5 fruit fly cellular contexts compared by ENCODE assay signal in the genomic region with DNA sequence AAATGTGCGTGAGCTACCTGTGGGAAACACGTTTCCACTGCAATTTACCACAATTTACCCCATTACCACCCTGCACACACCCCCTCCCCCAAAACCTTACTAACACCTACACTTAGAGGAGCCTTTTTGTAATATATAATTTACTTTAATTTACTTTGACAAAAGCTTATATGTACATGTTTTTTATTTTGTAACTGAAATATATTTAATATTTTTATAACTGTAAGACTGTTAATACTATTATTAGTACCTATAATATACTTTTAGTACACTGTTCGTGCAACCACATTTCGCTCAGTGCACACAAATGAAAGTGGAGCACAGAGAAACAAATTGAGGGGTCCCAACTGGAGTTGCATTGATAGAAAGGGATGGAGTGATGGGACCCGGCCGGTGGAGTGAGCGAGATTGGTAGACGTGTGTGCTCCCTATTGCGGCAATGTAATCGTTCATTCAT.
TF ChIP-seq lines count a peak whose summit lies in the region.

No protein-coding gene starts in this region.

- TF ChIP-seq CTCF in whole organism, embryonic (GFP tag; optimal IDR thresholded peaks at IDR 0.05; lab: Kevin White, UChicago), result no peak

TF ChIP-seq in Kc167, 6 proteins besides CTCF, POLR2A, EP300 and RAD21:
- no peak for TF ChIP-seq ttk (optimal IDR thresholded peaks at IDR 0.05; lab: Kevin White, UChicago)
- no peak for TF ChIP-seq Myc (optimal IDR thresholded peaks at IDR 0.05; lab: Kevin White, UChicago)
- TF ChIP-seq psq (optimal IDR thresholded peaks at IDR 0.05; lab: Kevin White, UChicago), result peak; percentile 49

TF ChIP-seq in whole organism, embryonic, 481 proteins besides CTCF, POLR2A, EP300 and RAD21 (continues in another document):
- TF ChIP-seq CG14667 (GFP tag; IDR thresholded peaks at IDR 0.05; lab: Robert Waterston, UW) (peak; percentile 61; the same call in 1 of the 2 replicates), nerfin-1 (tag; optimal IDR thresholded peaks at IDR 0.05; lab: Kevin White, UChicago) (peak; percentile 86), br (optimal IDR thresholded peaks at IDR 0.05; lab: Kevin White, UChicago) (no peak), sug (tag; optimal IDR thresholded peaks at IDR 0.05; lab: Kevin White, UChicago) (peak; percentile 43), CG13123 (GFP tag; optimal IDR thresholded peaks at IDR 0.05; lab: Kevin White, UChicago) (peak; percentile 41), CG17385 (GFP tag; optimal IDR thresholded peaks at IDR 0.05; lab: Kevin White, UChicago) (peak; percentile 76), sens-2 (GFP tag; IDR thresholded peaks at IDR 0.05; lab: Robert Waterston, UW) (0 out of 2 replicates have a peak, but pooled peaks have one; percentile 32), sisA (GFP tag; IDR thresholded peaks at IDR 0.05; lab: Robert Waterston, UW) (peak; percentile 88), CG11695 (GFP tag; IDR thresholded peaks at IDR 0.05; lab: Robert Waterston, UW) (peak; percentile 61; the same call in 2 of the 3 replicates), sd (tag; optimal IDR thresholded peaks at IDR 0.05; lab: Kevin White, UChicago) (peak; percentile 8), CG9215 (GFP tag; IDR thresholded peaks at IDR 0.05; lab: Robert Waterston, UW) (peak; percentile 55), corto (GFP tag; optimal IDR thresholded peaks at IDR 0.05; lab: Kevin White, UChicago) (peak; percentile 40), z (GFP tag; IDR thresholded peaks at IDR 0.05; lab: Robert Waterston, UW) (no peak), sr (GFP tag; IDR thresholded peaks at IDR 0.05; lab: Robert Waterston, UW) (no peak), CG6813 (GFP tag; optimal IDR thresholded peaks at IDR 0.05; lab: Kevin White, UChicago) (peak; percentile 61), usp (GFP tag; optimal IDR thresholded peaks at IDR 0.05; lab: Kevin White, UChicago) (no peak), Atf3 (GFP tag; optimal IDR thresholded peaks at IDR 0.05; lab: Kevin White, UChicago) (no peak), H15 (GFP tag; IDR thresholded peaks at IDR 0.05; lab: Robert Waterston, UW) (peak; percentile 61; the same call in 1 of the 3 replicates), row (GFP tag; IDR thresholded peaks at IDR 0.05; lab: Robert Waterston, UW) (peak; percentile 86), CG2889 (GFP tag; IDR thresholded peaks at IDR 0.05; lab: Robert Waterston, UW) (no peak)

TF ChIP-seq in whole organism, prepupa, 60 proteins besides CTCF, POLR2A, EP300 and RAD21 (continues in another document):
- peak; percentile 85 for TF ChIP-seq achi (GFP tag; optimal IDR thresholded peaks at IDR 0.05; lab: Kevin White, UChicago)
- TF ChIP-seq CG1621 (tag; optimal IDR thresholded peaks at IDR 0.05; lab: Kevin White, UChicago), result peak; percentile 65
- peak; percentile 36 for TF ChIP-seq topi (GFP tag; optimal IDR thresholded peaks at IDR 0.05; lab: Kevin White, UChicago)
- TF ChIP-seq CG6854 (GFP tag; optimal IDR thresholded peaks at IDR 0.05; lab: Kevin White, UChicago), result peak; percentile 44
- peak; percentile 88 for TF ChIP-seq Blimp-1 (GFP tag; optimal IDR thresholded peaks at IDR 0.05; lab: Kevin White, UChicago)
- peak; percentile 74 for TF ChIP-seq esn (GFP tag; optimal IDR thresholded peaks at IDR 0.05; lab: Kevin White, UChicago)
- peak; percentile 60 for TF ChIP-seq Sox102F (GFP tag; optimal IDR thresholded peaks at IDR 0.05; lab: Kevin White, UChicago)
- peak; percentile 88 for TF ChIP-seq Ets96B (tag; optimal IDR thresholded peaks at IDR 0.05; lab: Kevin White, UChicago)
- peak; percentile 64 for TF ChIP-seq Met (GFP tag; optimal IDR thresholded peaks at IDR 0.05; lab: Kevin White, UChicago)
- TF ChIP-seq dsx (GFP tag; optimal IDR thresholded peaks at IDR 0.05; lab: Kevin White, UChicago; ENCODE audit: poor library complexity, severe bottlenecking), result peak; percentile 84
- peak; percentile 56 for TF ChIP-seq CG16779 (tag; optimal IDR thresholded peaks at IDR 0.05; lab: Kevin White, UChicago)
- TF ChIP-seq Smox (GFP tag; optimal IDR thresholded peaks at IDR 0.05; lab: Kevin White, UChicago), result peak; percentile 47
- peak; percentile 45 for TF ChIP-seq lz (GFP tag; optimal IDR thresholded peaks at IDR 0.05; lab: Kevin White, UChicago)
- peak; percentile 88 for TF ChIP-seq svp (GFP tag; lab: Kevin White, UChicago)
- TF ChIP-seq CG10669 (GFP tag; optimal IDR thresholded peaks at IDR 0.05; lab: Kevin White, UChicago), result peak; percentile 77
- TF ChIP-seq Eip78C (GFP tag; lab: Kevin White, UChicago), result peak; percentile 91
- peak; percentile 68 for TF ChIP-seq Lpt (GFP tag; optimal IDR thresholded peaks at IDR 0.05; lab: Kevin White, UChicago)
- peak; percentile 58 for TF ChIP-seq Hr4 (GFP tag; optimal IDR thresholded peaks at IDR 0.05; lab: Kevin White, UChicago)
- TF ChIP-seq Sox15 (GFP tag; optimal IDR thresholded peaks at IDR 0.05; lab: Kevin White, UChicago), result peak; percentile 57
- TF ChIP-seq fd85E (GFP tag; optimal IDR thresholded peaks at IDR 0.05; lab: Kevin White, UChicago), result no peak
- peak; percentile 66 for TF ChIP-seq CG11762 (GFP tag; optimal IDR thresholded peaks at IDR 0.05; lab: Kevin White, UChicago; ENCODE audit: insufficient read depth)

TF ChIP-seq in whole organism, pupa, 21 proteins besides CTCF, POLR2A, EP300 and RAD21:
- TF ChIP-seq D1 (tag; optimal IDR thresholded peaks at IDR 0.05; lab: Kevin White, UChicago) (peak; percentile 72), CG13204 (GFP tag; optimal IDR thresholded peaks at IDR 0.05; lab: Kevin White, UChicago) (peak; percentile 70), CG32121 (GFP tag; IDR thresholded peaks at IDR 0.05; lab: Robert Waterston, UW) (peak; percentile 68), CG17806 (tag; optimal IDR thresholded peaks at IDR 0.05; lab: Kevin White, UChicago) (peak; percentile 85), CG10348 (GFP tag; IDR thresholded peaks at IDR 0.05; lab: Robert Waterston, UW) (no peak), CG12605 (GFP tag; IDR thresholded peaks at IDR 0.05; lab: Robert Waterston, UW) (peak; percentile 60; the same call in 1 of the 2 replicates), CG15710 (tag; optimal IDR thresholded peaks at IDR 0.05; lab: Kevin White, UChicago) (peak; percentile 86), CG8301 (tag; optimal IDR thresholded peaks at IDR 0.05; lab: Kevin White, UChicago) (peak; percentile 72), CG8159 (tag; optimal IDR thresholded peaks at IDR 0.05; lab: Kevin White, UChicago) (peak; percentile 89), rn (GFP tag; IDR thresholded peaks at IDR 0.05; lab: Robert Waterston, UW) (peak; percentile 47; the same call in 1 of the 2 replicates), CG14655 (GFP tag; optimal IDR thresholded peaks at IDR 0.05; lab: Kevin White, UChicago) (peak; percentile 86), EcR (GFP tag; optimal IDR thresholded peaks at IDR 0.05; lab: Kevin White, UChicago) (peak; percentile 66), CG4496 (GFP tag; IDR thresholded peaks at IDR 0.05; lab: Robert Waterston, UW) (peak; percentile 82), CG9948 (tag; optimal IDR thresholded peaks at IDR 0.05; lab: Kevin White, UChicago) (peak; percentile 88), CG34367 (tag; optimal IDR thresholded peaks at IDR 0.05; lab: Kevin White, UChicago) (peak; percentile 77), Pif1A (GFP tag; optimal IDR thresholded peaks at IDR 0.05; lab: Kevin White, UChicago) (peak; percentile 68), gl (tag; optimal IDR thresholded peaks at IDR 0.05; lab: Kevin White, UChicago) (peak; percentile 64), Ets98B (GFP tag; IDR thresholded peaks at IDR 0.05; lab: Robert Waterston, UW) (peak; percentile 55), Snoo (tag; optimal IDR thresholded peaks at IDR 0.05; lab: Kevin White, UChicago) (peak; percentile 76), fd96Ca (GFP tag; IDR thresholded peaks at IDR 0.05; lab: Robert Waterston, UW) (peak; percentile 77), Pif1B (GFP tag; optimal IDR thresholded peaks at IDR 0.05; lab: Kevin White, UChicago) (peak; percentile 75)

TF ChIP-seq in whole organism, wandering third instar larva, 38 proteins besides CTCF, POLR2A, EP300 and RAD21 (continues in another document):
- peak; percentile 56 for TF ChIP-seq dmrt93B (GFP tag; optimal IDR thresholded peaks at IDR 0.05; lab: Kevin White, UChicago)
- TF ChIP-seq dsf (GFP tag; optimal IDR thresholded peaks at IDR 0.05; lab: Kevin White, UChicago; ENCODE audit: borderline replicate concordance), result no peak
- TF ChIP-seq woc (GFP tag; optimal IDR thresholded peaks at IDR 0.05; lab: Kevin White, UChicago), result peak; percentile 31
- TF ChIP-seq GATAd (GFP tag; optimal IDR thresholded peaks at IDR 0.05; lab: Kevin White, UChicago), result no peak
- TF ChIP-seq fru (GFP tag; optimal IDR thresholded peaks at IDR 0.05; lab: Kevin White, UChicago), result peak; percentile 73
- TF ChIP-seq jim (GFP tag; optimal IDR thresholded peaks at IDR 0.05; lab: Kevin White, UChicago), result no peak
- no peak for TF ChIP-seq CG9705 (GFP tag; optimal IDR thresholded peaks at IDR 0.05; lab: Kevin White, UChicago)
- TF ChIP-seq Hr78 (GFP tag; optimal IDR thresholded peaks at IDR 0.05; lab: Kevin White, UChicago), result no peak
- TF ChIP-seq sv (GFP tag; optimal IDR thresholded peaks at IDR 0.05; lab: Kevin White, UChicago), result peak; percentile 29
- peak; percentile 59 for TF ChIP-seq brk (GFP tag; optimal IDR thresholded peaks at IDR 0.05; lab: Kevin White, UChicago)
- TF ChIP-seq Abd-B (GFP tag; optimal IDR thresholded peaks at IDR 0.05; lab: Kevin White, UChicago), result no peak
- no peak for TF ChIP-seq Hnf4 (GFP tag; optimal IDR thresholded peaks at IDR 0.05; lab: Kevin White, UChicago)
- no peak for TF ChIP-seq CrebA (GFP tag; optimal IDR thresholded peaks at IDR 0.05; lab: Kevin White, UChicago; ENCODE audit: borderline replicate concordance)
- TF ChIP-seq Dif (GFP tag; optimal IDR thresholded peaks at IDR 0.05; lab: Kevin White, UChicago; ENCODE audit: partially characterized antibody), result no peak
- TF ChIP-seq OdsH (GFP tag; optimal IDR thresholded peaks at IDR 0.05; lab: Kevin White, UChicago), result peak; percentile 66
- TF ChIP-seq dl (GFP tag; optimal IDR thresholded peaks at IDR 0.05; lab: Kevin White, UChicago; ENCODE audit: insufficient read depth in 1 of 2, partially characterized antibody in 2 of 2), result no peak
- TF ChIP-seq Rel (GFP tag; optimal IDR thresholded peaks at IDR 0.05; lab: Kevin White, UChicago), result no peak
- TF ChIP-seq Rel (tag; optimal IDR thresholded peaks at IDR 0.05; lab: Kevin White, UChicago), result no peak
- peak; percentile 80 for TF ChIP-seq HLH106 (tag; optimal IDR thresholded peaks at IDR 0.05; lab: Kevin White, UChicago)
- TF ChIP-seq h (GFP tag; optimal IDR thresholded peaks at IDR 0.05; lab: Kevin White, UChicago), result peak; percentile 65
- TF ChIP-seq lola (GFP tag; optimal IDR thresholded peaks at IDR 0.05; lab: Kevin White, UChicago), result no peak
- TF ChIP-seq foxo (GFP tag; optimal IDR thresholded peaks at IDR 0.05; lab: Kevin White, UChicago), result peak in 1 of 2 experiments; percentile 78
- no peak for TF ChIP-seq Mio (GFP tag; optimal IDR thresholded peaks at IDR 0.05; lab: Kevin White, UChicago)
- TF ChIP-seq Sp1 (GFP tag; optimal IDR thresholded peaks at IDR 0.05; lab: Kevin White, UChicago), result peak; percentile 81
- peak; percentile 18 for TF ChIP-seq sage (GFP tag; optimal IDR thresholded peaks at IDR 0.05; lab: Kevin White, UChicago)
- no peak for TF ChIP-seq CG32264 (GFP tag; optimal IDR thresholded peaks at IDR 0.05; lab: Kevin White, UChicago)
- TF ChIP-seq Jra (GFP tag; optimal IDR thresholded peaks at IDR 0.05; lab: Kevin White, UChicago), result no peak
